Fruit fly (Drosophila melanogaster) whole organism, prepupa: ENCODE measurements around the gene CG9512.

Source experiments
- Blimp-1 ChIP-seq: fragments of 200-800 bp; sonication (Bioruptor generic); optimal IDR thresholded peaks from 3 replicates; lab custom pipeline; 2017; ENCODE audit warnings: missing biosample characterization, missing genetic modification characterization, mild to moderate bottlenecking, moderate library complexity, missing genetic modification reagents
- CG10631 ChIP-seq: fragments of 200-800 bp; sonication (Bioruptor generic); optimal IDR thresholded peaks from 2 replicates; lab custom pipeline; 2016; ENCODE audit warnings: missing biosample characterization, missing genetic modification characterization
- CG10669 ChIP-seq: fragments of 200-800 bp; sonication (Bioruptor generic); optimal IDR thresholded peaks from 3 replicates; lab custom pipeline; 2018; ENCODE audit warnings: missing biosample characterization, mild to moderate bottlenecking, missing genetic modification characterization, moderate library complexity
- CG11294 ChIP-seq: fragments of 200-800 bp; sonication (Bioruptor generic); IDR thresholded peaks from 2 replicates; pipeline ENCODE4 v1.3.6; 2022; ENCODE audit warnings: missing biosample characterization, missing genetic modification characterization
- CG11762 ChIP-seq: fragments of 200-800 bp; sonication (Bioruptor generic); optimal IDR thresholded peaks from 3 replicates; lab custom pipeline; 2016; ENCODE audit warnings: missing biosample characterization, missing genetic modification characterization; ENCODE audit not compliant: insufficient read depth
- CG11902 ChIP-seq: fragments of 200-800 bp; sonication (Bioruptor generic); optimal IDR thresholded peaks from 3 replicates; lab custom pipeline; 2016; ENCODE audit warnings: missing biosample characterization, missing genetic modification characterization
- CG15336 ChIP-seq: fragments of 200-800 bp; sonication (Bioruptor generic); IDR thresholded peaks from 2 replicates; pipeline ENCODE4 v1.3.6; 2022; ENCODE audit warnings: missing biosample characterization, missing genetic modification characterization
- CG1621 ChIP-seq: fragments of 200-800 bp; sonication (Bioruptor generic); optimal IDR thresholded peaks from 3 replicates; lab custom pipeline; 2018; ENCODE audit warnings: missing biosample characterization, mild to moderate bottlenecking, missing genetic modification characterization
- CG3032 ChIP-seq: fragments of 200-800 bp; optimal IDR thresholded peaks from 2 replicates; lab custom pipeline; 2019; ENCODE audit warnings: missing biosample characterization, mild to moderate bottlenecking, missing genetic modification characterization, moderate library complexity
- CG31627 ChIP-seq: fragments of 200-800 bp; sonication (Bioruptor generic); optimal IDR thresholded peaks from 3 replicates; lab custom pipeline; 2016; ENCODE audit warnings: missing biosample characterization, missing genetic modification characterization
- CG32006 ChIP-seq: fragments of 200-800 bp; sonication (Bioruptor generic); optimal IDR thresholded peaks from 3 replicates; lab custom pipeline; 2017; ENCODE audit warnings: missing biosample characterization, mild to moderate bottlenecking, missing genetic modification characterization
- CG34406 ChIP-seq: fragments of 200-800 bp; sonication (Bioruptor generic); optimal IDR thresholded peaks from 3 replicates; lab custom pipeline; 2016; ENCODE audit warnings: missing biosample characterization, missing genetic modification characterization
- CG6163 ChIP-seq: fragments of 200-800 bp; sonication (Bioruptor generic); IDR thresholded peaks from 3 replicates; pipeline ENCODE4 v1.3.6; 2022; ENCODE audit warnings: missing biosample characterization, missing genetic modification characterization
- CG6792 ChIP-seq: fragments of 200-800 bp; sonication (Bioruptor generic); optimal IDR thresholded peaks from 3 replicates; lab custom pipeline; 2016; ENCODE audit warnings: missing biosample characterization, missing genetic modification characterization
- CG6808 ChIP-seq: fragments of 200-800 bp; sonication (Bioruptor generic); optimal IDR thresholded peaks from 3 replicates; lab custom pipeline; 2017; ENCODE audit warnings: missing biosample characterization, missing genetic modification characterization, mild to moderate bottlenecking, moderate library complexity, missing genetic modification reagents
- CG6854 ChIP-seq: fragments of 200-800 bp; sonication (Bioruptor generic); optimal IDR thresholded peaks from 2 replicates; lab custom pipeline; 2017; ENCODE audit warnings: missing biosample characterization, mild to moderate bottlenecking, missing genetic modification characterization
- CG8119 ChIP-seq: fragments of 200-800 bp; sonication (Bioruptor generic); IDR thresholded peaks from 3 replicates; pipeline ENCODE4 v1.3.6; 2022; ENCODE audit warnings: missing biosample characterization, missing genetic modification characterization
- CG8632 ChIP-seq: fragments of 200-800 bp; sonication (Bioruptor generic); optimal IDR thresholded peaks from 3 replicates; lab custom pipeline; 2016; ENCODE audit warnings: missing biosample characterization, missing genetic modification characterization
- Eip75B ChIP-seq: fragments of 200-800 bp; sonication (Bioruptor generic); optimal IDR thresholded peaks from 3 replicates; lab custom pipeline; 2016; ENCODE audit warnings: missing biosample characterization, missing genetic modification characterization
- Eip78C ChIP-seq: fragments of 200-800 bp; sonication (Bioruptor generic); peaks from one replicate; lab custom pipeline; 2016; ENCODE audit warnings: missing biosample characterization, missing genetic modification characterization
- Ets21C ChIP-seq: fragments of 200-800 bp; sonication (Bioruptor generic); optimal IDR thresholded peaks from 3 replicates; lab custom pipeline; 2016; ENCODE audit warnings: missing biosample characterization, missing genetic modification characterization
- Ets96B ChIP-seq: fragments of 200-800 bp; optimal IDR thresholded peaks from 2 replicates; lab custom pipeline; 2019; ENCODE audit warnings: missing biosample characterization, mild to moderate bottlenecking, missing genetic modification characterization, moderate library complexity
- Hr38 ChIP-seq: sonication (Bioruptor generic); optimal IDR thresholded peaks from 2 replicates; lab custom pipeline; 2016; ENCODE audit warnings: missing biosample characterization, missing genetic modification characterization
- Hr39 ChIP-seq: fragments of 200-800 bp; sonication (Bioruptor generic); optimal IDR thresholded peaks from 2 replicates; lab custom pipeline; 2016; ENCODE audit warnings: missing biosample characterization, missing genetic modification characterization
- Hr4 ChIP-seq: fragments of 200-800 bp; sonication (Bioruptor generic); optimal IDR thresholded peaks from 3 replicates; lab custom pipeline; 2016; ENCODE audit warnings: missing biosample characterization, missing genetic modification characterization
- Lpt ChIP-seq: fragments of 200-800 bp; sonication (Bioruptor generic); optimal IDR thresholded peaks from 3 replicates; lab custom pipeline; 2016; ENCODE audit warnings: missing biosample characterization, missing genetic modification characterization
- Met ChIP-seq: fragments of 200-800 bp; sonication (Bioruptor generic); optimal IDR thresholded peaks from 3 replicates; lab custom pipeline; 2016; ENCODE audit warnings: missing biosample characterization, missing genetic modification characterization
- OdsH ChIP-seq: fragments of 200-800 bp; sonication (Bioruptor generic); optimal IDR thresholded peaks from 3 replicates; lab custom pipeline; 2016; ENCODE audit warnings: missing biosample characterization, missing genetic modification characterization
- Smox ChIP-seq: fragments of 200-800 bp; sonication (Bioruptor generic); optimal IDR thresholded peaks from 3 replicates; lab custom pipeline; 2016; ENCODE audit warnings: missing biosample characterization, missing genetic modification characterization
- Sox102F ChIP-seq: fragments of 200-800 bp; sonication (Bioruptor generic); optimal IDR thresholded peaks from 2 replicates; lab custom pipeline; 2016; ENCODE audit warnings: missing biosample characterization, mild to moderate bottlenecking, missing genetic modification characterization
- Sox15 ChIP-seq: fragments of 200-800 bp; sonication (Bioruptor generic); optimal IDR thresholded peaks from 3 replicates; lab custom pipeline; 2016; ENCODE audit warnings: missing biosample characterization, missing genetic modification characterization
- acj6 ChIP-seq: fragments of 200-800 bp; sonication (Bioruptor generic); optimal IDR thresholded peaks from 3 replicates; lab custom pipeline; 2016; ENCODE audit warnings: missing biosample characterization, missing genetic modification characterization
- cyc ChIP-seq: fragments of 200-800 bp; sonication (Bioruptor generic); optimal IDR thresholded peaks from 3 replicates; lab custom pipeline; 2016; ENCODE audit warnings: missing biosample characterization, missing genetic modification characterization
- dsx ChIP-seq: fragments of 200-800 bp; optimal IDR thresholded peaks from 3 replicates; lab custom pipeline; 2019; ENCODE audit warnings: missing biosample characterization, mild to moderate bottlenecking, missing genetic modification characterization, moderate library complexity; ENCODE audit not compliant: poor library complexity, severe bottlenecking
- eg ChIP-seq: fragments of 200-800 bp; sonication (Bioruptor generic); IDR thresholded peaks from 3 replicates; pipeline ENCODE4 v1.3.6; 2022; ENCODE audit warnings: missing biosample characterization, missing genetic modification characterization
- esn ChIP-seq: fragments of 200-800 bp; sonication (Bioruptor generic); optimal IDR thresholded peaks from 2 replicates; lab custom pipeline; 2016; ENCODE audit warnings: missing biosample characterization, mild to moderate bottlenecking, missing genetic modification characterization, moderate library complexity
- fd59A ChIP-seq: fragments of 200-800 bp; sonication (Bioruptor generic); optimal IDR thresholded peaks from 2 replicates; lab custom pipeline; 2017; ENCODE audit warnings: missing biosample characterization, mild to moderate bottlenecking, missing genetic modification characterization, missing genetic modification reagents
- fd85E ChIP-seq: fragments of 200-800 bp; sonication (Bioruptor generic); optimal IDR thresholded peaks from 3 replicates; lab custom pipeline; 2016; ENCODE audit warnings: missing biosample characterization, missing genetic modification characterization
- fkh ChIP-seq: fragments of 200-800 bp; sonication (Bioruptor generic); optimal IDR thresholded peaks from 3 replicates; lab custom pipeline; 2017; ENCODE audit warnings: missing biosample characterization, mild to moderate bottlenecking, missing genetic modification characterization, moderate library complexity
- lz ChIP-seq: fragments of 200-800 bp; sonication (Bioruptor generic); optimal IDR thresholded peaks from 3 replicates; lab custom pipeline; 2016; ENCODE audit warnings: missing biosample characterization, missing genetic modification characterization
- net ChIP-seq: fragments of 200-800 bp; sonication (Bioruptor generic); optimal IDR thresholded peaks from 3 replicates; lab custom pipeline; 2016; ENCODE audit warnings: missing biosample characterization, missing genetic modification characterization
- pdm3 ChIP-seq: fragments of 200-800 bp; sonication (Bioruptor generic); optimal IDR thresholded peaks from 3 replicates; lab custom pipeline; 2016; ENCODE audit warnings: missing biosample characterization, missing genetic modification characterization
- salr ChIP-seq, 2 experiments: fragments of 200-800 bp; sonication (Bioruptor generic); optimal IDR thresholded peaks; 3 replicates each; lab custom pipeline; 2016 to 2018; ENCODE audit warnings: missing biosample characterization in 2 of 2, missing genetic modification characterization in 2 of 2, mild to moderate bottlenecking in 1 of 2
- ss ChIP-seq, 2 experiments: fragments of 200-800 bp; sonication (Bioruptor generic); optimal IDR thresholded peaks; 2 replicates in 1 of 2; 3 replicates in 1 of 2; lab custom pipeline; 2017 to 2018; ENCODE audit warnings: mild to moderate bottlenecking in 2 of 2, missing biosample characterization in 2 of 2, missing genetic modification characterization in 2 of 2, moderate library complexity in 1 of 2
- svp ChIP-seq: fragments of 200-800 bp; sonication (Bioruptor generic); peaks from one replicate; lab custom pipeline; 2016; ENCODE audit warnings: missing biosample characterization, missing genetic modification characterization
- vri ChIP-seq: fragments of 200-800 bp; sonication (Bioruptor generic); optimal IDR thresholded peaks from 3 replicates; lab custom pipeline; 2016; ENCODE audit warnings: missing biosample characterization, mild to moderate bottlenecking, missing genetic modification characterization

Gene CG9512

DNA sequence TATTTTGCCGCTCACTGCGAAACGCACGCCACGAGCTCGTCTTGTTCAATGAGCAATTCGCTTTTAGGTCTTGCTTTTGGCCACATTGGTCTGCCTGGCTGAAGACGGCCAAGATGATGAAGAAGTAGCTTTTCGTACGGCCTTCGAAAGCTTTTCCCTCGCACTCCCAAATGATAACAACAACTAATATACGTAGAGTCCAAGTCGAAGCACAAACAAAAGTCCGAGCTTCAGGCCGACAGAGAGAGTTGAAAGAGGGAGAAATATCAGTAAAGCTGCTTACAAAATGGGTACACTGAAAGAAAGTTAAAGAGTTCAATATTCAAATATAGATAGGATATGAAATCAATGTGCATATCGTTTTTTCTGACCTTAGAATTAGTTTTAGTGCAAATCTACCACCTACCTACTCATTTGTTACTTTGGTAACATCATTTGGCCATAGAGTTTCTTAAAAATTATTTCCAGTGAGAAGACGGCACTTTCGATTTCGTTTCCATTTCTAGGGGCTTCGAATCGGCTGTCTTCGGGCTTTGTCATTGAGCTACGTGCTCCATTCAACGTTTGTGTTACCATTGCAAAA lies 22.7 kb downstream of the CG9512 start, which contains the start of the genes CG45064 and CG45065 (continued):
- TF ChIP-seq CG11762 (peak; percentile 85), net (peak; percentile 88), CG32006 (GFP tag; lab: Kevin White, UChicago) (peak; percentile 94), CG6854 (no peak), Met (GFP tag; lab: Kevin White, UChicago) (peak; percentile 89), CG8119 (GFP tag; lab: Robert Waterston, UW) (peak; percentile 94), CG11294 (GFP tag; lab: Robert Waterston, UW) (peak; percentile 62; the same call in 1 of the 2 replicates), CG3032 (tag; lab: Kevin White, UChicago) (peak; percentile 64), svp (peak; percentile 67), CG10669 (GFP tag; lab: Kevin White, UChicago) (peak; percentile 66), Eip75B (GFP tag; lab: Kevin White, UChicago) (peak; percentile 90), CG6808 (peak; percentile 47), Sox102F (GFP tag; lab: Kevin White, UChicago) (peak; percentile 88), Hr4 (peak; percentile 97), cyc (GFP tag; lab: Kevin White, UChicago) (peak; percentile 84), Hr39 (GFP tag; lab: Kevin White, UChicago) (peak; percentile 89), CG6163 (GFP tag; lab: Robert Waterston, UW) (peak; percentile 91), Ets96B (tag; lab: Kevin White, UChicago) (peak; percentile 63), Lpt (GFP tag; lab: Kevin White, UChicago) (peak; percentile 91), ss (GFP tag; optimal IDR thresholded peaks at IDR 0.05; lab: Kevin White, UChicago) (peak; percentile 17 to 70), eg (GFP tag; lab: Robert Waterston, UW) (peak; percentile 94), CG34406 (GFP tag; lab: Kevin White, UChicago) (peak; percentile 90), Sox15 (GFP tag; lab: Kevin White, UChicago) (peak; percentile 86), fkh (GFP tag; lab: Kevin White, UChicago) (peak; percentile 8), CG6792 (GFP tag; lab: Kevin White, UChicago) (peak; percentile 91), vri (GFP tag; lab: Kevin White, UChicago) (peak; percentile 73), Blimp-1 (GFP tag; lab: Kevin White, UChicago) (peak; percentile 98), OdsH (peak; percentile 89), fd59A (peak; percentile 21), fd85E (peak; percentile 64), CG8632 (GFP tag; lab: Kevin White, UChicago) (peak; percentile 88), CG11902 (GFP tag; lab: Kevin White, UChicago) (peak; percentile 80), Smox (peak; percentile 81), esn (GFP tag; lab: Kevin White, UChicago) (peak; percentile 92), Eip78C (GFP tag; lab: Kevin White, UChicago) (peak; percentile 97), Ets21C (GFP tag; lab: Kevin White, UChicago) (peak; percentile 76), Hr38 (GFP tag; lab: Kevin White, UChicago) (peak; percentile 41), salr (GFP tag; optimal IDR thresholded peaks at IDR 0.05; lab: Kevin White, UChicago) (peak in 1 of 2 experiments; percentile 57), pdm3 (peak; percentile 91), CG31627 (peak; percentile 88)

DNA sequence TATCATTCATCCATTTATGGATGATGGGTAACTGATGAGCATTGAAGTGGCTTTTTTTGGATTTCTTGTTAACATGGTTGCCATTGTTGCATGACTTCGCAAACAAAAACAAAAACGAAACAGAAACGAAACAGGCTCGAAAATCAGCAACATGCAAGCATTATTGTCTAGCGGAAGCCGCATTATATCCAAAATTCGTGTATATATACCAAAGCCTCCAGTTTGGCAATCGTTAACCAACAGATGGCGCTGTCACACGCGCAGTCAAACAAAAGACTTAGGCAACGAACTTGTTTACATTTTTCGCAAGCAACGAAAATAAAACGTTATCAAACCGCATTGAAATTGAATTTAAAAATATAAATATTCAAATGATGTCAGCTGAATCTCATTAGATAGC lies 26.4 kb downstream of the CG9512 start:
- TF ChIP-seq CG6792 (GFP tag; lab: Kevin White, UChicago), result no peak
- no peak for TF ChIP-seq CG8632 (GFP tag; lab: Kevin White, UChicago)
- TF ChIP-seq CG11902 (GFP tag; lab: Kevin White, UChicago), result no peak
- TF ChIP-seq CG15336 (GFP tag; lab: Robert Waterston, UW), result no peak
- TF ChIP-seq lz (GFP tag; lab: Kevin White, UChicago), result no peak
- TF ChIP-seq CG10631 (GFP tag; lab: Kevin White, UChicago), result no peak
- no peak for TF ChIP-seq CG31627
- TF ChIP-seq CG6808, result no peak
- TF ChIP-seq esn (GFP tag; lab: Kevin White, UChicago), result no peak
- TF ChIP-seq acj6 (GFP tag; lab: Kevin White, UChicago), result no peak
- TF ChIP-seq Eip75B (GFP tag; lab: Kevin White, UChicago), result no peak
- TF ChIP-seq Ets96B (tag; lab: Kevin White, UChicago), result no peak
- TF ChIP-seq dsx (GFP tag; lab: Kevin White, UChicago), result no peak
- TF ChIP-seq CG11294 (GFP tag; lab: Robert Waterston, UW), result no peak
- no peak for TF ChIP-seq cyc (GFP tag; lab: Kevin White, UChicago)
- no peak for TF ChIP-seq svp
- TF ChIP-seq ss (GFP tag; optimal IDR thresholded peaks at IDR 0.05; lab: Kevin White, UChicago), result no peak
- no peak for TF ChIP-seq Hr39 (GFP tag; lab: Kevin White, UChicago)
- no peak for TF ChIP-seq Smox
- TF ChIP-seq CG1621 (tag; lab: Kevin White, UChicago), result no peak
